Fruit fly (Drosophila melanogaster) whole organism, embryonic: ENCODE results near the gene esc.

Experiments used
- ATbp ChIP-seq: fragments of 200-800 bp; sonication (Bioruptor generic); optimal IDR thresholded peaks from 2 replicates; lab custom pipeline; 2017; ENCODE audit warnings: missing biosample characterization, mild to moderate bottlenecking, missing genetic modification characterization, missing genetic modification reagents
- Atf-2 ChIP-seq: fragments of 200-800 bp; sonication (Bioruptor generic); optimal IDR thresholded peaks from 2 replicates; lab custom pipeline; 2016; ENCODE audit warnings: missing biosample characterization, missing genetic modification characterization
- Atf3 ChIP-seq: fragments of 200-800 bp; sonication (Bioruptor generic); optimal IDR thresholded peaks from 3 replicates; lab custom pipeline; 2016; ENCODE audit warnings: missing biosample characterization, missing genetic modification characterization
- C15 ChIP-seq: fragments of 200-800 bp; sonication (Bioruptor generic); IDR thresholded peaks from 3 replicates; pipeline ENCODE4 v1.3.6; 2022; ENCODE audit warnings: missing biosample characterization, missing genetic modification characterization
- CG10959 ChIP-seq: fragments of 200-800 bp; sonication (Bioruptor generic); IDR thresholded peaks from 2 replicates; pipeline ENCODE4 v1.3.6; 2022; ENCODE audit warnings: missing biosample characterization, missing genetic modification characterization
- CG12659 ChIP-seq: fragments of 200-800 bp; sonication (Bioruptor generic); optimal IDR thresholded peaks from 3 replicates; lab custom pipeline; 2017; ENCODE audit warnings: mild to moderate bottlenecking, missing biosample characterization, missing genetic modification reagents, missing genetic modification characterization
- CG1603 ChIP-seq: fragments of 200-800 bp; sonication (Bioruptor generic); optimal IDR thresholded peaks from 2 replicates; lab custom pipeline; 2019; ENCODE audit warnings: missing biosample characterization, mild to moderate bottlenecking, missing genetic modification characterization, moderate library complexity
- CG2120 ChIP-seq: fragments of 200-800 bp; sonication (Bioruptor generic); optimal IDR thresholded peaks from 3 replicates; lab custom pipeline; 2016; ENCODE audit warnings: missing biosample characterization, missing genetic modification characterization
- CG33213 ChIP-seq: fragments of 200-800 bp; sonication (Bioruptor generic); optimal IDR thresholded peaks from 3 replicates; lab custom pipeline; 2016; ENCODE audit warnings: missing biosample characterization, missing genetic modification characterization
- CG42726 ChIP-seq: fragments of 200-800 bp; sonication (Bioruptor generic); IDR thresholded peaks from 2 replicates; pipeline ENCODE4 v1.3.6; 2022; ENCODE audit warnings: missing biosample characterization, missing genetic modification characterization; ENCODE audit not compliant: partially characterized antibody
- Camta ChIP-seq: fragments of 200-800 bp; sonication (Bioruptor generic); optimal IDR thresholded peaks from 2 replicates; lab custom pipeline; 2016; ENCODE audit warnings: missing biosample characterization, missing genetic modification characterization
- CoRest ChIP-seq: fragments of 200-800 bp; sonication (Bioruptor generic); optimal IDR thresholded peaks from 3 replicates; lab custom pipeline; 2018; ENCODE audit warnings: missing biosample characterization, mild to moderate bottlenecking, missing genetic modification characterization, moderate library complexity
- Doc3 ChIP-seq: fragments of 200-800 bp; sonication (Bioruptor generic); IDR thresholded peaks from 3 replicates; pipeline ENCODE4 v1.3.6; 2022; ENCODE audit warnings: missing biosample characterization, missing genetic modification characterization; ENCODE audit not compliant: partially characterized antibody
- Ets97D ChIP-seq: fragments of 200-800 bp; sonication (Bioruptor generic); optimal IDR thresholded peaks from 3 replicates; lab custom pipeline; 2016; ENCODE audit warnings: missing biosample characterization, missing genetic modification characterization
- HHEX ChIP-seq: fragments of 200-800 bp; sonication (Bioruptor generic); optimal IDR thresholded peaks from 3 replicates; lab custom pipeline; 2017; ENCODE audit warnings: missing biosample characterization, mild to moderate bottlenecking, missing genetic modification characterization, missing genetic modification reagents
- HLH54F ChIP-seq: fragments of 200-800 bp; sonication (Bioruptor generic); optimal IDR thresholded peaks from 3 replicates; lab custom pipeline; 2016; ENCODE audit warnings: missing biosample characterization, missing genetic modification characterization
- Hey ChIP-seq: fragments of 200-800 bp; sonication (Bioruptor generic); optimal IDR thresholded peaks from 3 replicates; lab custom pipeline; 2018; ENCODE audit warnings: missing biosample characterization, mild to moderate bottlenecking, missing genetic modification characterization
- Jarid2 ChIP-seq: fragments of 200-800 bp; sonication (Bioruptor generic); optimal IDR thresholded peaks from 3 replicates; lab custom pipeline; 2017; ENCODE audit warnings: mild to moderate bottlenecking, missing biosample characterization, missing genetic modification reagents, missing genetic modification characterization
- MESR4 ChIP-seq: fragments of 200-800 bp; sonication (Bioruptor generic); optimal IDR thresholded peaks from 2 replicates; lab custom pipeline; 2018; ENCODE audit warnings: missing biosample characterization, mild to moderate bottlenecking, missing genetic modification characterization, moderate library complexity
- NC2β ChIP-seq: fragments of 200-800 bp; sonication (Bioruptor generic); optimal IDR thresholded peaks from 2 replicates; lab custom pipeline; 2016; ENCODE audit warnings: missing biosample characterization, missing genetic modification characterization
- Rfx ChIP-seq: fragments of 200-800 bp; sonication (Bioruptor generic); IDR thresholded peaks from 2 replicates; pipeline ENCODE4 v1.3.6; 2022; ENCODE audit warnings: missing biosample characterization, missing genetic modification characterization
- Side ChIP-seq: fragments of 200-800 bp; sonication (Bioruptor generic); optimal IDR thresholded peaks from 2 replicates; lab custom pipeline; 2016; ENCODE audit warnings: missing biosample characterization, missing genetic modification characterization
- Sry-δ ChIP-seq: fragments of 200-800 bp; sonication (Bioruptor generic); optimal IDR thresholded peaks from 2 replicates; lab custom pipeline; 2016; ENCODE audit warnings: missing biosample characterization, missing genetic modification characterization
- TFAM ChIP-seq: fragments of 200-800 bp; sonication (Bioruptor generic); optimal IDR thresholded peaks from 2 replicates; lab custom pipeline; 2017; ENCODE audit warnings: missing biosample characterization, missing genetic modification characterization, inconsistent platforms
- Xbp1 ChIP-seq: fragments of 200-800 bp; sonication (Bioruptor generic); optimal IDR thresholded peaks from 3 replicates; lab custom pipeline; 2016; ENCODE audit warnings: missing biosample characterization, mild to moderate bottlenecking, missing genetic modification characterization
- ap ChIP-seq: fragments of 200-800 bp; sonication (Bioruptor generic); IDR thresholded peaks from 2 replicates; pipeline ENCODE4 v1.3.6; 2022; ENCODE audit warnings: missing biosample characterization, missing genetic modification characterization
- crp ChIP-seq, 2 experiments: fragments of 200-800 bp; sonication (Bioruptor generic); optimal IDR thresholded peaks; 2 replicates in 1 of 2; 3 replicates in 1 of 2; lab custom pipeline; 2017; ENCODE audit warnings: missing biosample characterization in 2 of 2, missing genetic modification characterization in 2 of 2, mild to moderate bottlenecking in 1 of 2, moderate library complexity in 1 of 2
- dpn ChIP-seq, 2 experiments: fragments of 200-800 bp; sonication (Bioruptor generic); optimal IDR thresholded peaks; 3 replicates each; lab custom pipeline; 2016; ENCODE audit warnings: missing biosample characterization in 2 of 2, missing genetic modification characterization in 2 of 2
- emc ChIP-seq: fragments of 200-800 bp; sonication (Bioruptor generic); optimal IDR thresholded peaks from 2 replicates; lab custom pipeline; 2016; ENCODE audit warnings: missing biosample characterization, missing genetic modification characterization
- fd64A ChIP-seq: fragments of 200-800 bp; sonication (Bioruptor generic); optimal IDR thresholded peaks from 3 replicates; lab custom pipeline; 2018; ENCODE audit warnings: missing biosample characterization, mild to moderate bottlenecking, missing genetic modification characterization
- gsb-n ChIP-seq: fragments of 200-800 bp; sonication (Bioruptor generic); optimal IDR thresholded peaks from 3 replicates; lab custom pipeline; 2018; ENCODE audit warnings: missing biosample characterization, mild to moderate bottlenecking, missing genetic modification characterization
- hbn ChIP-seq: fragments of 200-800 bp; sonication (Bioruptor generic); IDR thresholded peaks from 2 replicates; pipeline ENCODE4 v1.3.6; 2022; ENCODE audit warnings: missing biosample characterization, missing genetic modification characterization; ENCODE audit not compliant: partially characterized antibody
- ind ChIP-seq: fragments of 200-800 bp; sonication (Bioruptor generic); optimal IDR thresholded peaks from 3 replicates; lab custom pipeline; 2016; ENCODE audit warnings: missing biosample characterization, missing genetic modification characterization
- jumu ChIP-seq: fragments of 200-800 bp; sonication (Bioruptor generic); optimal IDR thresholded peaks from 3 replicates; lab custom pipeline; 2016; ENCODE audit warnings: missing biosample characterization, missing genetic modification characterization
- kni ChIP-seq: fragments of 200-800 bp; sonication (Bioruptor generic); optimal IDR thresholded peaks from 3 replicates; lab custom pipeline; 2017; ENCODE audit warnings: mild to moderate bottlenecking, missing biosample characterization, missing genetic modification reagents, missing genetic modification characterization
- lov ChIP-seq, 2 experiments: fragments of 200-800 bp in 1 of 2; fragments of >200 bp in 1 of 2; sonication (Bioruptor generic) in 1 of 2; IDR thresholded peaks in 1 of 2; optimal IDR thresholded peaks in 1 of 2; 2 replicates in 1 of 2; 3 replicates in 1 of 2; pipeline versions ENCODE4 v1.3.6 to Lab custom; 2017 to 2022; ENCODE audit warnings: missing biosample characterization in 1 of 2, missing genetic modification characterization in 1 of 2
- mirr ChIP-seq: fragments of 200-800 bp; sonication (Bioruptor generic); optimal IDR thresholded peaks from 3 replicates; lab custom pipeline; 2018; ENCODE audit warnings: missing biosample characterization, mild to moderate bottlenecking, missing genetic modification characterization
- pfk ChIP-seq: fragments of 200-800 bp; sonication (Bioruptor generic); optimal IDR thresholded peaks from 2 replicates; lab custom pipeline; 2018; ENCODE audit warnings: missing biosample characterization, mild to moderate bottlenecking, missing genetic modification characterization, moderate library complexity
- phol ChIP-seq: fragments of 200-800 bp; sonication (Bioruptor generic); optimal IDR thresholded peaks from 3 replicates; lab custom pipeline; 2018; ENCODE audit warnings: missing biosample characterization, mild to moderate bottlenecking, missing genetic modification characterization, moderate library complexity
- sim ChIP-seq: fragments of 200-800 bp; sonication (Bioruptor generic); IDR thresholded peaks from 2 replicates; pipeline ENCODE4 v1.3.6; 2022; ENCODE audit warnings: missing biosample characterization, missing genetic modification characterization
- sima ChIP-seq: fragments of 200-800 bp; sonication (Bioruptor generic); optimal IDR thresholded peaks from 2 replicates; lab custom pipeline; 2016; ENCODE audit warnings: missing biosample characterization, missing genetic modification characterization
- slp2 ChIP-seq: fragments of 200-800 bp; sonication (Bioruptor generic); optimal IDR thresholded peaks from 2 replicates; lab custom pipeline; 2016; ENCODE audit warnings: missing biosample characterization, missing genetic modification characterization
- sr ChIP-seq: fragments of 200-800 bp; sonication (Bioruptor generic); IDR thresholded peaks from 3 replicates; pipeline ENCODE4 v1.3.6; 2022; ENCODE audit warnings: missing biosample characterization, missing genetic modification characterization
- sug ChIP-seq: fragments of 200-800 bp; optimal IDR thresholded peaks from 2 replicates; lab custom pipeline; 2019; ENCODE audit warnings: missing biosample characterization, mild to moderate bottlenecking, missing genetic modification characterization, moderate library complexity
- trem ChIP-seq: fragments of 200-800 bp; optimal IDR thresholded peaks from 3 replicates; lab custom pipeline; 2019; ENCODE audit warnings: missing biosample characterization, mild to moderate bottlenecking, missing genetic modification characterization, moderate library complexity
- ttk ChIP-seq: fragments of 200-800 bp; sonication (Bioruptor generic); IDR thresholded peaks from 2 replicates; pipeline ENCODE4 v2.1.2; 2022; ENCODE audit warnings: missing biosample characterization, missing genetic modification characterization
- tup ChIP-seq: fragments of 200-800 bp; sonication (Bioruptor generic); optimal IDR thresholded peaks from 2 replicates; lab custom pipeline; 2016; ENCODE audit warnings: missing biosample characterization, mild to moderate bottlenecking, missing genetic modification characterization, moderate library complexity
- tx ChIP-seq: fragments of 200-800 bp; sonication (Bioruptor generic); optimal IDR thresholded peaks from 2 replicates; lab custom pipeline; 2016; ENCODE audit warnings: missing biosample characterization, missing genetic modification characterization
- vnd ChIP-seq: fragments of 200-800 bp; sonication (Bioruptor generic); IDR thresholded peaks from 3 replicates; pipeline ENCODE4 v1.3.6; 2022; ENCODE audit warnings: missing biosample characterization, missing genetic modification characterization; ENCODE audit not compliant: partially characterized antibody
- wdn ChIP-seq: fragments of 200-800 bp; sonication (Bioruptor generic); IDR thresholded peaks from 2 replicates; pipeline ENCODE4 v1.3.6; 2022; ENCODE audit warnings: missing biosample characterization, missing genetic modification characterization
- wek ChIP-seq: fragments of 200-800 bp; sonication (Bioruptor generic); optimal IDR thresholded peaks from 3 replicates; lab custom pipeline; 2018; ENCODE audit warnings: missing biosample characterization, mild to moderate bottlenecking, missing genetic modification characterization, moderate library complexity

The esc gene

dm6 chr2L:11829277-11829676, at the start of gene esc (continued):
- peak; percentile 29 for TF ChIP-seq tx (GFP tag; lab: Kevin White, UChicago)
- peak; percentile 52 for TF ChIP-seq HLH54F (GFP tag; lab: Kevin White, UChicago)
- TF ChIP-seq TFAM (GFP tag; lab: Kevin White, UChicago): no peak
- TF ChIP-seq fd64A (GFP tag; lab: Kevin White, UChicago): no peak
- no peak for TF ChIP-seq ap (GFP tag; lab: Robert Waterston, UW)
- TF ChIP-seq CG1603 (tag; lab: Kevin White, UChicago): peak; percentile 87
- peak; percentile 57 for TF ChIP-seq jumu (GFP tag; lab: Kevin White, UChicago)
- no peak for TF ChIP-seq Atf-2 (GFP tag; lab: Kevin White, UChicago)
- peak; percentile 13 for TF ChIP-seq sug (tag; lab: Kevin White, UChicago)
- peak; percentile 3 for TF ChIP-seq emc (GFP tag; lab: Kevin White, UChicago)
- TF ChIP-seq sim (GFP tag; lab: Robert Waterston, UW): no peak
- TF ChIP-seq pfk (GFP tag; lab: Kevin White, UChicago): no peak
- no peak for TF ChIP-seq gsb-n (tag; lab: Kevin White, UChicago)
- TF ChIP-seq lov (optimal IDR thresholded peaks at IDR 0.05; lab: Kevin White, UChicago): no peak
- TF ChIP-seq lov (GFP tag; IDR thresholded peaks at IDR 0.05; lab: Robert Waterston, UW): no peak
- no peak for TF ChIP-seq Doc3 (GFP tag; lab: Robert Waterston, UW)
- TF ChIP-seq crp (GFP tag; optimal IDR thresholded peaks at IDR 0.05; lab: Kevin White, UChicago): peak in 1 of 2 experiments; percentile 25
- no peak for TF ChIP-seq ATbp
- peak; percentile 37 for TF ChIP-seq CG12659
- TF ChIP-seq sima (GFP tag; lab: Kevin White, UChicago): no peak
- no peak for TF ChIP-seq ind (GFP tag; lab: Kevin White, UChicago)
- TF ChIP-seq Camta (GFP tag; lab: Kevin White, UChicago): peak; percentile 11
- peak; percentile 24 for TF ChIP-seq Side (GFP tag; lab: Kevin White, UChicago)
- TF ChIP-seq MESR4 (GFP tag; lab: Kevin White, UChicago): peak; percentile 35
- peak; percentile 41 to 48 for TF ChIP-seq dpn (GFP tag; optimal IDR thresholded peaks at IDR 0.05; lab: Kevin White, UChicago)
- TF ChIP-seq Jarid2 (GFP tag; lab: Kevin White, UChicago): no peak
- TF ChIP-seq kni: no peak
- TF ChIP-seq wek (GFP tag; lab: Kevin White, UChicago): no peak
- TF ChIP-seq phol: peak; percentile 49
- TF ChIP-seq CG2120 (GFP tag; lab: Kevin White, UChicago): peak; percentile 57
- no peak for TF ChIP-seq ttk
- peak; percentile 49 for TF ChIP-seq CoRest (tag; lab: Kevin White, UChicago)
- TF ChIP-seq wdn (GFP tag; lab: Robert Waterston, UW): no peak
- no peak for TF ChIP-seq CG10959 (GFP tag; lab: Robert Waterston, UW)
- TF ChIP-seq Ets97D (GFP tag; lab: Kevin White, UChicago): peak; percentile 89
- TF ChIP-seq mirr (GFP tag; lab: Kevin White, UChicago): no peak
- no peak for TF ChIP-seq Atf3 (GFP tag; lab: Kevin White, UChicago)
- no peak for TF ChIP-seq Hey (tag; lab: Kevin White, UChicago)
- TF ChIP-seq C15: no peak
- TF ChIP-seq CG42726: no peak
- no peak for TF ChIP-seq hbn (GFP tag; lab: Robert Waterston, UW)
- no peak for TF ChIP-seq vnd
- no peak for TF ChIP-seq tup
- TF ChIP-seq HHEX (GFP tag; lab: Kevin White, UChicago): no peak
- peak; percentile 74 for TF ChIP-seq Rfx
- TF ChIP-seq NC2β (GFP tag; lab: Kevin White, UChicago): peak; percentile 47
- TF ChIP-seq Xbp1: peak; percentile 27
- TF ChIP-seq sr: no peak
- TF ChIP-seq slp2 (GFP tag; lab: Kevin White, UChicago): no peak
- peak; percentile 59 for TF ChIP-seq Sry-δ
- peak; percentile 70 for TF ChIP-seq CG33213
- peak; percentile 61 for TF ChIP-seq trem (tag; lab: Kevin White, UChicago)
